Worm (Caenorhabditis elegans) whole organism, L1 larva: ENCODE measurements around the gene atf-4.
A peak's percentile ranks its signal among the peaks of the same experiment; 100 is the strongest.

Source experiments
- C16A3.4 ChIP-seq: fragments of 150-350 bp; optimal IDR thresholded peaks from 2 replicates; lab custom pipeline; 2014; ENCODE audit warnings: missing biosample characterization, missing genetic modification characterization
- F16B12.6 ChIP-seq: fragments of 150-350 bp; optimal IDR thresholded peaks from 2 replicates; lab custom pipeline; 2014; ENCODE audit warnings: missing biosample characterization, missing genetic modification characterization
- Y116A8C.19 ChIP-seq: sonication (generic microtip); optimal IDR thresholded peaks from 2 replicates; lab custom pipeline; 2016; ENCODE audit warnings: missing compliant biosample characterization, missing genetic modification characterization, borderline replicate concordance
- ama-1 ChIP-seq: fragments of 150-350 bp; optimal IDR thresholded peaks from 2 replicates; lab custom pipeline; 2014
- ceh-8 ChIP-seq: fragments of 200-800 bp; sonication (Bioruptor generic); optimal IDR thresholded peaks from 2 replicates; lab custom pipeline; 2018; ENCODE audit warnings: mild to moderate bottlenecking, missing genetic modification characterization, moderate library complexity, missing compliant biosample characterization
- ces-1 ChIP-seq: fragments of 150-350 bp; optimal IDR thresholded peaks from 2 replicates; lab custom pipeline; 2014; ENCODE audit warnings: missing biosample characterization, missing genetic modification reagents, missing genetic modification characterization
- dsc-1 ChIP-seq: sonication (generic microtip); optimal IDR thresholded peaks from 2 replicates; lab custom pipeline; 2016; ENCODE audit warnings: mild to moderate bottlenecking, missing genetic modification characterization, missing compliant biosample characterization
- efl-1 ChIP-seq, 4 experiments: fragments of 150-350 bp; optimal IDR thresholded peaks in 3 of 4; peaks in 1 of 4; 1 replicate in 1 of 4; 2 replicates in 3 of 4; lab custom pipeline; 2014; ENCODE audit warnings: missing biosample characterization in 2 of 4, missing genetic modification characterization in 2 of 4, missing genetic modification reagents in 2 of 4
- elt-3 ChIP-seq, 6 experiments: fragments of 150-350 bp in 1 of 6; sonication (generic microtip); optimal IDR thresholded peaks; 2 replicates each; lab custom pipeline; 2017 to 2018; ENCODE audit warnings: missing biosample characterization in 6 of 6, missing genetic modification characterization in 6 of 6, inconsistent platforms in 1 of 6
- fkh-4 ChIP-seq: sonication (generic microtip); optimal IDR thresholded peaks from 2 replicates; lab custom pipeline; 2016; ENCODE audit warnings: missing compliant biosample characterization, missing genetic modification characterization, borderline replicate concordance
- fkh-8 ChIP-seq: sonication (generic microtip); optimal IDR thresholded peaks from 2 replicates; lab custom pipeline; 2016; ENCODE audit warnings: mild to moderate bottlenecking, missing genetic modification characterization, missing compliant biosample characterization
- fos-1 ChIP-seq: fragments of 150-350 bp; optimal IDR thresholded peaks from 2 replicates; lab custom pipeline; 2014; ENCODE audit warnings: missing biosample characterization, missing genetic modification characterization
- hlh-17 ChIP-seq: fragments of 200-800 bp; sonication (Bioruptor generic); optimal IDR thresholded peaks from 2 replicates; lab custom pipeline; 2018; ENCODE audit warnings: missing genetic modification characterization, mild to moderate bottlenecking, missing compliant biosample characterization, moderate library complexity, borderline replicate concordance
- hlh-4 ChIP-seq: sonication (generic microtip); optimal IDR thresholded peaks from 2 replicates; lab custom pipeline; 2016; ENCODE audit warnings: mild to moderate bottlenecking, missing genetic modification characterization, missing compliant biosample characterization
- hpl-2 ChIP-seq: fragments of 150-350 bp; optimal IDR thresholded peaks from 2 replicates; lab custom pipeline; 2014; ENCODE audit warnings: missing biosample characterization, missing genetic modification reagents, missing genetic modification characterization
- isw-1 ChIP-seq: fragments of 200-800 bp; sonication (Bioruptor generic); IDR thresholded peaks from 2 replicates; pipeline ENCODE4 v1.3.6; 2022; ENCODE audit warnings: missing genetic modification characterization, missing compliant biosample characterization
- jun-1 ChIP-seq: fragments of 150-350 bp; optimal IDR thresholded peaks from 2 replicates; lab custom pipeline; 2014; ENCODE audit warnings: missing biosample characterization, missing genetic modification reagents, missing genetic modification characterization
- lin-14 ChIP-seq: fragments of 200-800 bp; sonication (Bioruptor generic); optimal IDR thresholded peaks from 2 replicates; lab custom pipeline; 2018; ENCODE audit warnings: mild to moderate bottlenecking, missing genetic modification characterization, moderate library complexity, missing compliant biosample characterization
- lin-15B ChIP-seq: fragments of 150-350 bp; sonication (generic microtip); optimal IDR thresholded peaks from 3 replicates; lab custom pipeline; 2014; ENCODE audit warnings: missing biosample characterization, missing genetic modification characterization
- lin-39 ChIP-seq: fragments of 150-350 bp; optimal IDR thresholded peaks from 2 replicates; lab custom pipeline; 2014; ENCODE audit warnings: missing biosample characterization, missing genetic modification reagents, missing genetic modification characterization
- lir-3 ChIP-seq: sonication (generic microtip); optimal IDR thresholded peaks from 2 replicates; lab custom pipeline; 2016; ENCODE audit warnings: mild to moderate bottlenecking, missing genetic modification characterization, moderate library complexity, missing compliant biosample characterization; ENCODE audit not compliant: poor library complexity
- mdl-1 ChIP-seq, 2 experiments: fragments of 150-350 bp; optimal IDR thresholded peaks; 2 replicates each; lab custom pipeline; 2014 to 2017; ENCODE audit warnings: missing biosample characterization in 2 of 2, missing genetic modification characterization in 2 of 2, inconsistent platforms in 1 of 2
- mef-2 ChIP-seq: fragments of 150-350 bp; optimal IDR thresholded peaks from 2 replicates; lab custom pipeline; 2014; ENCODE audit warnings: missing biosample characterization, missing genetic modification characterization
- nhr-19 ChIP-seq: fragments of 200-800 bp; sonication (Bioruptor generic); conservative IDR thresholded peaks from 2 replicates; pipeline ENCODE4 v1.3.6; 2022; ENCODE audit warnings: missing genetic modification characterization, missing compliant biosample characterization
- nhr-47 ChIP-seq: sonication (generic microtip); optimal IDR thresholded peaks from 2 replicates; lab custom pipeline; 2016; ENCODE audit warnings: mild to moderate bottlenecking, missing genetic modification characterization, moderate library complexity, missing compliant biosample characterization
- nhr-76 ChIP-seq: sonication (generic microtip); optimal IDR thresholded peaks from 2 replicates; lab custom pipeline; 2017; ENCODE audit warnings: missing biosample characterization, missing genetic modification characterization
- nhr-85 ChIP-seq: sonication (generic microtip); peaks from one replicate; lab custom pipeline; 2016; ENCODE audit warnings: missing genetic modification characterization, inconsistent platforms, missing compliant biosample characterization
- pax-3 ChIP-seq: fragments of 200-800 bp; sonication (Bioruptor generic); optimal IDR thresholded peaks from 2 replicates; lab custom pipeline; 2018; ENCODE audit warnings: mild to moderate bottlenecking, missing genetic modification characterization, moderate library complexity, missing compliant biosample characterization
- pqm-1 ChIP-seq: sonication (generic microtip); optimal IDR thresholded peaks from 3 replicates; lab custom pipeline; 2017; ENCODE audit warnings: missing biosample characterization, missing genetic modification characterization
- rnt-1 ChIP-seq: sonication (generic microtip); optimal IDR thresholded peaks from 2 replicates; lab custom pipeline; 2016; ENCODE audit warnings: mild to moderate bottlenecking, missing genetic modification characterization, moderate library complexity, missing compliant biosample characterization
- skn-1 ChIP-seq: fragments of 150-350 bp; optimal IDR thresholded peaks from 2 replicates; lab custom pipeline; 2014; ENCODE audit warnings: missing biosample characterization, missing genetic modification characterization
- snpc-4 ChIP-seq: fragments of 150-350 bp; optimal IDR thresholded peaks from 2 replicates; lab custom pipeline; 2014; ENCODE audit warnings: missing biosample characterization, missing genetic modification characterization
- sox-4 ChIP-seq: sonication (generic microtip); optimal IDR thresholded peaks from 2 replicates; lab custom pipeline; 2016; ENCODE audit warnings: missing genetic modification characterization, missing compliant biosample characterization
- swsn-7 ChIP-seq: sonication (generic microtip); optimal IDR thresholded peaks from 2 replicates; lab custom pipeline; 2016; ENCODE audit warnings: missing genetic modification characterization, missing compliant biosample characterization
- tbx-2 ChIP-seq: sonication (generic microtip); optimal IDR thresholded peaks from 2 replicates; lab custom pipeline; 2016; ENCODE audit warnings: missing genetic modification characterization, missing compliant biosample characterization
- unc-86 ChIP-seq: sonication (generic microtip); optimal IDR thresholded peaks from 2 replicates; lab custom pipeline; 2016; ENCODE audit warnings: missing genetic modification characterization, missing compliant biosample characterization
- vab-15 ChIP-seq: sonication (generic microtip); optimal IDR thresholded peaks from 2 replicates; lab custom pipeline; 2017; ENCODE audit warnings: missing genotype, mild to moderate bottlenecking, missing genetic modification characterization, missing compliant biosample characterization
- zag-1 ChIP-seq: fragments of 150-350 bp; optimal IDR thresholded peaks from 2 replicates; lab custom pipeline; 2014; ENCODE audit warnings: missing biosample characterization, missing genetic modification characterization
- zip-4 ChIP-seq: fragments of 200-800 bp; sonication (Bioruptor generic); optimal IDR thresholded peaks from 2 replicates; lab custom pipeline; 2018; ENCODE audit warnings: mild to moderate bottlenecking, missing genetic modification characterization, moderate library complexity, missing compliant biosample characterization
- ztf-4 ChIP-seq: fragments of 150-350 bp; optimal IDR thresholded peaks from 2 replicates; lab custom pipeline; 2014; ENCODE audit warnings: missing biosample characterization, missing genetic modification characterization

Gene atf-4

ce11 chrX:14853712-14854217 lies 43.2 kb upstream of the atf-4 start, which contains the start of the genes C27C12.1 and C27C12.4 (continued):
- TF ChIP-seq hlh-4 (tag; lab: Kevin White, UChicago) (no peak), lir-3 (tag; lab: Kevin White, UChicago) (peak; percentile 93), zip-4 (GFP tag; lab: Kevin White, UChicago) (peak; percentile 54)

ce11 chrX:14851904-14852303 lies 41.3 kb upstream of the atf-4 start:
- TF ChIP-seq efl-1 (optimal IDR thresholded peaks at IDR 0.05; lab: Kevin White, UChicago) (no peak), efl-1 (GFP tag; optimal IDR thresholded peaks at IDR 0.05 in 1 of 2; lab: Kevin White, UChicago) (peak in 1 of 2 experiments; percentile 91), nhr-76 (tag; lab: Kevin White, UChicago) (no peak), skn-1 (no peak), sox-4 (tag; lab: Kevin White, UChicago) (no peak)
- TF ChIP-seq, all 84 proteins: peak for 1

ce11 chrX:14849054-14849453 lies 38.4 kb upstream of the atf-4 start, which contains the start of gene acd-3:
Gene acd-3 (plus strand): TSS chrX:14849275.
- TF ChIP-seq nhr-85 (tag; lab: Kevin White, UChicago): peak; percentile 31
- TF ChIP-seq F16B12.6 (tag; lab: Kevin White, UChicago): no peak

ce11 chrX:14845637-14846036 lies 35.0 kb upstream of the atf-4 start, which contains the start of gene egrh-1:
Gene egrh-1 (plus strand): TSS chrX:14845937.
- TF ChIP-seq hlh-4 (tag; lab: Kevin White, UChicago) (no peak), ceh-8 (GFP tag; lab: Kevin White, UChicago) (no peak), rnt-1 (tag; lab: Kevin White, UChicago) (no peak), lin-14 (GFP tag; lab: Kevin White, UChicago) (no peak), fos-1 (tag; lab: Kevin White, UChicago) (no peak), pqm-1 (tag; lab: Kevin White, UChicago) (no peak), ama-1 (lab: Kevin White, UChicago) (no peak)

ce11 chrX:14844481-14844880 lies 33.9 kb upstream of the atf-4 start:
- TF ChIP-seq nhr-19 (GFP tag; lab: Robert Waterston, UW) (no peak), tbx-2 (tag; lab: Kevin White, UChicago) (no peak), elt-3 (tag; optimal IDR thresholded peaks at IDR 0.05; lab: Kevin White, UChicago) (no peak), fkh-8 (tag; lab: Kevin White, UChicago) (peak; percentile 21), Y116A8C.19 (no peak)

- no peak for TF ChIP-seq lin-39 (tag; lab: Kevin White, UChicago)
- no peak for TF ChIP-seq mef-2
- TF ChIP-seq isw-1 (GFP tag; lab: Robert Waterston, UW): no peak
- TF ChIP-seq jun-1 (tag; lab: Kevin White, UChicago): no peak
- TF ChIP-seq dsc-1 (tag; lab: Kevin White, UChicago): no peak
- no peak for TF ChIP-seq ztf-4
- no peak for TF ChIP-seq C16A3.4 (tag; lab: Kevin White, UChicago)
- TF ChIP-seq swsn-7: no peak
- TF ChIP-seq F16B12.6 (tag; lab: Kevin White, UChicago): no peak
- TF ChIP-seq vab-15 (tag; lab: Kevin White, UChicago): no peak
- no peak for TF ChIP-seq hpl-2 (GFP tag; lab: Kevin White, UChicago)
- TF ChIP-seq, all 84 proteins: peak for 0
Observed at ce11 chrX:14842846-14843369, 32.3 kb upstream of the atf-4 start.

- peak; percentile 91 for TF ChIP-seq unc-86 (tag; lab: Kevin White, UChicago)
- TF ChIP-seq lin-39 (tag; lab: Kevin White, UChicago): peak; percentile 15
- no peak for TF ChIP-seq fkh-4 (tag; lab: Kevin White, UChicago)
- TF ChIP-seq ces-1 (GFP tag; lab: Kevin White, UChicago): no peak
- peak; percentile 44 for TF ChIP-seq F16B12.6 (tag; lab: Kevin White, UChicago)
- TF ChIP-seq swsn-7: peak; percentile 90
- TF ChIP-seq lin-15B (tag; lab: Kevin White, UChicago): no peak
- peak; percentile 86 for TF ChIP-seq nhr-47 (tag; lab: Kevin White, UChicago)
- peak; percentile 87 for TF ChIP-seq zag-1
- TF ChIP-seq hlh-17: no peak
- peak; percentile 69 for TF ChIP-seq pax-3 (tag; lab: Kevin White, UChicago)
- TF ChIP-seq snpc-4: peak; percentile 78
- TF ChIP-seq rnt-1 (tag; lab: Kevin White, UChicago): peak; percentile 80
- TF ChIP-seq isw-1 (GFP tag; lab: Robert Waterston, UW): peak; percentile 73
- TF ChIP-seq mdl-1 (tag; optimal IDR thresholded peaks at IDR 0.05; lab: Kevin White, UChicago): peak; percentile 44 to 92
Observed at ce11 chrX:14841030-14841429, 30.4 kb upstream of the atf-4 start.
